Fruit fly (Drosophila melanogaster) whole organism, embryonic: ENCODE measurements around the gene ND-SGDH.

Source experiments
- Atf3 ChIP-seq: fragments of 200-800 bp; sonication (Bioruptor generic); optimal IDR thresholded peaks from 3 replicates; lab custom pipeline; 2016; ENCODE audit warnings: missing biosample characterization, missing genetic modification characterization
- Bgb ChIP-seq: fragments of 200-800 bp; sonication (Bioruptor generic); IDR thresholded peaks from 2 replicates; pipeline ENCODE4 v1.3.6; 2022; ENCODE audit warnings: missing biosample characterization, missing genetic modification characterization; ENCODE audit not compliant: partially characterized antibody
- CG10267 ChIP-seq: fragments of 200-800 bp; sonication (Bioruptor generic); optimal IDR thresholded peaks from 2 replicates; lab custom pipeline; 2018; ENCODE audit warnings: missing biosample characterization, mild to moderate bottlenecking, missing genetic modification characterization, moderate library complexity
- CG10431 ChIP-seq: fragments of 200-800 bp; sonication (Bioruptor generic); optimal IDR thresholded peaks from 3 replicates; lab custom pipeline; 2018; ENCODE audit warnings: missing biosample characterization, mild to moderate bottlenecking, missing genetic modification characterization
- CG11093 ChIP-seq: fragments of 200-800 bp; sonication (Bioruptor generic); IDR thresholded peaks from 3 replicates; pipeline ENCODE4 v1.3.6; 2022; ENCODE audit warnings: missing biosample characterization, missing genetic modification characterization
- CG12299 ChIP-seq: fragments of 200-800 bp; sonication (Bioruptor generic); optimal IDR thresholded peaks from 2 replicates; lab custom pipeline; 2018; ENCODE audit warnings: missing biosample characterization, mild to moderate bottlenecking, missing genetic modification characterization
- CG1233 ChIP-seq: fragments of 200-800 bp; sonication (Bioruptor generic); optimal IDR thresholded peaks from 4 replicates; lab custom pipeline; 2018; ENCODE audit warnings: missing biosample characterization, mild to moderate bottlenecking, missing genetic modification characterization
- CG16813 ChIP-seq: fragments of 200-800 bp; sonication (Bioruptor generic); IDR thresholded peaks from 3 replicates; pipeline ENCODE4 v1.3.6; 2022; ENCODE audit warnings: missing biosample characterization, missing genetic modification characterization; ENCODE audit not compliant: partially characterized antibody
- CG18011 ChIP-seq: fragments of 200-800 bp; sonication (Bioruptor generic); optimal IDR thresholded peaks from 2 replicates; lab custom pipeline; 2017; ENCODE audit warnings: missing biosample characterization, missing genetic modification characterization, mild to moderate bottlenecking, moderate library complexity, missing genotype
- CG2712 ChIP-seq: fragments of 200-800 bp; optimal IDR thresholded peaks from 3 replicates; lab custom pipeline; 2019; ENCODE audit warnings: missing biosample characterization, mild to moderate bottlenecking, missing genetic modification characterization, moderate library complexity
- CG32767 ChIP-seq: fragments of 200-800 bp; sonication (Bioruptor generic); IDR thresholded peaks from 2 replicates; pipeline ENCODE4 v1.3.6; 2022; ENCODE audit warnings: missing biosample characterization, missing genetic modification characterization
- CG3407 ChIP-seq: fragments of 200-800 bp; sonication (Bioruptor generic); optimal IDR thresholded peaks from 2 replicates; lab custom pipeline; 2018; ENCODE audit warnings: missing biosample characterization, mild to moderate bottlenecking, missing genetic modification characterization
- CG3995 ChIP-seq: fragments of 200-800 bp; sonication (Bioruptor generic); optimal IDR thresholded peaks from 3 replicates; lab custom pipeline; 2016; ENCODE audit warnings: missing biosample characterization, missing genetic modification characterization
- CG6813 ChIP-seq: fragments of 200-800 bp; sonication (Bioruptor generic); optimal IDR thresholded peaks from 2 replicates; lab custom pipeline; 2017; ENCODE audit warnings: missing biosample characterization, missing genetic modification characterization, mild to moderate bottlenecking, moderate library complexity, missing genetic modification reagents
- CG7556 ChIP-seq: fragments of 200-800 bp; sonication (Bioruptor generic); optimal IDR thresholded peaks from 2 replicates; lab custom pipeline; 2017; ENCODE audit warnings: missing biosample characterization, mild to moderate bottlenecking, missing genetic modification characterization
- CG7786 ChIP-seq: fragments of 200-800 bp; sonication (Bioruptor generic); optimal IDR thresholded peaks from 2 replicates; lab custom pipeline; 2016; ENCODE audit warnings: missing biosample characterization, missing genetic modification characterization
- Dll ChIP-seq: fragments of 200-800 bp; sonication (Bioruptor generic); IDR thresholded peaks from 4 replicates; pipeline ENCODE4 v1.3.6; 2022; ENCODE audit warnings: missing biosample characterization, missing genetic modification characterization; ENCODE audit not compliant: partially characterized antibody
- Dref ChIP-seq: fragments of 200-800 bp; sonication (Bioruptor generic); IDR thresholded peaks from 2 replicates; pipeline ENCODE4 v1.3.6; 2022; ENCODE audit warnings: missing biosample characterization, missing genetic modification characterization
- ERR ChIP-seq: fragments of 200-800 bp; sonication (Bioruptor generic); optimal IDR thresholded peaks from 2 replicates; lab custom pipeline; 2016; ENCODE audit warnings: missing biosample characterization, missing genetic modification characterization
- Hmx ChIP-seq: fragments of 200-800 bp; sonication (Bioruptor generic); optimal IDR thresholded peaks from 2 replicates; lab custom pipeline; 2016; ENCODE audit warnings: missing biosample characterization, missing genetic modification characterization
- Jarid2 ChIP-seq: fragments of 200-800 bp; sonication (Bioruptor generic); optimal IDR thresholded peaks from 3 replicates; lab custom pipeline; 2017; ENCODE audit warnings: mild to moderate bottlenecking, missing biosample characterization, missing genetic modification reagents, missing genetic modification characterization
- Nf-YB ChIP-seq: fragments of 200-800 bp; sonication (Bioruptor generic); optimal IDR thresholded peaks from 3 replicates; lab custom pipeline; 2019; ENCODE audit warnings: missing biosample characterization, mild to moderate bottlenecking, missing genetic modification characterization, moderate library complexity
- Opbp ChIP-seq: fragments of 200-800 bp; sonication (Bioruptor generic); IDR thresholded peaks from 3 replicates; pipeline ENCODE4 v1.3.6; 2022; ENCODE audit warnings: missing biosample characterization, missing genetic modification characterization; ENCODE audit not compliant: partially characterized antibody
- Rfx ChIP-seq: fragments of 200-800 bp; sonication (Bioruptor generic); IDR thresholded peaks from 2 replicates; pipeline ENCODE4 v1.3.6; 2022; ENCODE audit warnings: missing biosample characterization, missing genetic modification characterization
- Rx ChIP-seq: fragments of 200-800 bp; sonication (Bioruptor generic); IDR thresholded peaks from 2 replicates; pipeline ENCODE4 v1.3.6; 2022; ENCODE audit warnings: missing biosample characterization, missing genetic modification characterization
- Sin3A ChIP-seq: fragments of >200 bp; optimal IDR thresholded peaks from 2 replicates; lab custom pipeline; 2018
- al ChIP-seq: fragments of 200-800 bp; sonication (Bioruptor generic); IDR thresholded peaks from 2 replicates; pipeline ENCODE4 v1.3.6; 2022; ENCODE audit warnings: missing biosample characterization, missing genetic modification characterization
- ash1 ChIP-seq: fragments of 200-800 bp; sonication (Bioruptor generic); optimal IDR thresholded peaks from 2 replicates; lab custom pipeline; 2018; ENCODE audit warnings: missing biosample characterization, mild to moderate bottlenecking, missing genetic modification characterization
- bsh ChIP-seq, 2 experiments: fragments of 200-800 bp; sonication (Bioruptor generic); optimal IDR thresholded peaks; 2 replicates each; lab custom pipeline; 2017 to 2018; ENCODE audit warnings: mild to moderate bottlenecking in 2 of 2, missing biosample characterization in 2 of 2, missing genetic modification characterization in 2 of 2, moderate library complexity in 1 of 2
- cas ChIP-seq: fragments of 200-800 bp; sonication (Bioruptor generic); IDR thresholded peaks from 2 replicates; pipeline ENCODE4 v1.3.6; 2022; ENCODE audit warnings: missing biosample characterization, missing genetic modification characterization
- crp ChIP-seq, 2 experiments: fragments of 200-800 bp; sonication (Bioruptor generic); optimal IDR thresholded peaks; 2 replicates in 1 of 2; 3 replicates in 1 of 2; lab custom pipeline; 2017; ENCODE audit warnings: missing biosample characterization in 2 of 2, missing genetic modification characterization in 2 of 2, mild to moderate bottlenecking in 1 of 2, moderate library complexity in 1 of 2
- disco-r ChIP-seq: fragments of 200-800 bp; sonication (Bioruptor generic); optimal IDR thresholded peaks from 2 replicates; lab custom pipeline; 2016; ENCODE audit warnings: missing biosample characterization, missing genetic modification characterization
- fd96Cb ChIP-seq: fragments of 200-800 bp; sonication (Bioruptor generic); optimal IDR thresholded peaks from 2 replicates; lab custom pipeline; 2018; ENCODE audit warnings: missing biosample characterization, mild to moderate bottlenecking, missing genetic modification characterization, moderate library complexity
- hb ChIP-seq: fragments of 200-800 bp; sonication (Bioruptor generic); IDR thresholded peaks from 3 replicates; pipeline ENCODE4 v1.3.6; 2022; ENCODE audit warnings: missing biosample characterization, missing genetic modification characterization; ENCODE audit not compliant: partially characterized antibody
- jigr1 ChIP-seq: fragments of 200-800 bp; sonication (Bioruptor generic); IDR thresholded peaks from 3 replicates; pipeline ENCODE4 v1.3.6; 2022; ENCODE audit warnings: missing biosample characterization, missing genetic modification characterization
- jumu ChIP-seq: fragments of 200-800 bp; sonication (Bioruptor generic); optimal IDR thresholded peaks from 3 replicates; lab custom pipeline; 2016; ENCODE audit warnings: missing biosample characterization, missing genetic modification characterization
- lab ChIP-seq: fragments of 200-800 bp; sonication (Bioruptor generic); optimal IDR thresholded peaks from 3 replicates; lab custom pipeline; 2017; ENCODE audit warnings: missing biosample characterization, missing genetic modification characterization, mild to moderate bottlenecking, moderate library complexity, missing genetic modification reagents
- p53 ChIP-seq: fragments of 200-800 bp; sonication (Bioruptor generic); optimal IDR thresholded peaks from 2 replicates; lab custom pipeline; 2016; ENCODE audit warnings: missing biosample characterization, missing genetic modification characterization
- pum ChIP-seq: fragments of 200-800 bp; sonication (Bioruptor generic); optimal IDR thresholded peaks from 2 replicates; lab custom pipeline; 2016; ENCODE audit warnings: missing biosample characterization, missing genetic modification characterization
- sens-2 ChIP-seq: fragments of 200-800 bp; sonication (Bioruptor generic); IDR thresholded peaks from 2 replicates; pipeline ENCODE4 v1.3.6; 2022; ENCODE audit warnings: missing biosample characterization, missing genetic modification characterization
- shn ChIP-seq: fragments of 200-800 bp; sonication (Bioruptor generic); optimal IDR thresholded peaks from 3 replicates; lab custom pipeline; 2016; ENCODE audit warnings: missing biosample characterization, missing genetic modification characterization
- sisA ChIP-seq: fragments of 200-800 bp; sonication (Bioruptor generic); IDR thresholded peaks from 2 replicates; pipeline ENCODE4 v1.3.6; 2022; ENCODE audit warnings: missing biosample characterization, missing genetic modification characterization
- slou ChIP-seq: fragments of 200-800 bp; sonication (Bioruptor generic); optimal IDR thresholded peaks from 3 replicates; lab custom pipeline; 2016; ENCODE audit warnings: missing biosample characterization, missing genetic modification characterization
- sna ChIP-seq: fragments of 200-800 bp; sonication (Bioruptor generic); IDR thresholded peaks from 2 replicates; pipeline ENCODE4 v1.3.6; 2022; ENCODE audit warnings: missing biosample characterization, missing genetic modification characterization; ENCODE audit not compliant: partially characterized antibody
- tin ChIP-seq: fragments of 200-800 bp; sonication (Bioruptor generic); optimal IDR thresholded peaks from 3 replicates; lab custom pipeline; 2016; ENCODE audit warnings: missing biosample characterization, missing genetic modification characterization
- tll ChIP-seq, 2 experiments: fragments of 200-800 bp in 1 of 2; fragments of >200 bp in 1 of 2; sonication (Bioruptor generic) in 1 of 2; optimal IDR thresholded peaks; 2 replicates each; lab custom pipeline; 2017 to 2019; ENCODE audit warnings: missing biosample characterization in 2 of 2, missing genetic modification characterization in 2 of 2, mild to moderate bottlenecking in 1 of 2, moderate library complexity in 1 of 2
- ttk ChIP-seq: fragments of 200-800 bp; sonication (Bioruptor generic); IDR thresholded peaks from 2 replicates; pipeline ENCODE4 v2.1.2; 2022; ENCODE audit warnings: missing biosample characterization, missing genetic modification characterization
- twi ChIP-seq: fragments of 200-800 bp; optimal IDR thresholded peaks from 2 replicates; lab custom pipeline; 2019; ENCODE audit warnings: missing biosample characterization, mild to moderate bottlenecking, missing genetic modification characterization, moderate library complexity
- unc-4 ChIP-seq: fragments of 200-800 bp; sonication (Bioruptor generic); IDR thresholded peaks from 2 replicates; pipeline ENCODE4 v1.3.6; 2022; ENCODE audit warnings: missing biosample characterization, missing genetic modification characterization; ENCODE audit not compliant: partially characterized antibody

Gene ND-SGDH

dm6 chr3L:12131918-12132317, 6.5 kb downstream of the ND-SGDH start, which contains the start of gene DEF8 (continued):
- TF ChIP-seq CG1233 (peak; percentile 80), ttk (GFP tag; lab: Robert Waterston, UW) (peak; percentile 70), cas (GFP tag; lab: Robert Waterston, UW) (no peak), hb (GFP tag; lab: Robert Waterston, UW) (no peak), Rfx (GFP tag; lab: Robert Waterston, UW) (peak; percentile 88), unc-4 (GFP tag; lab: Robert Waterston, UW) (0 out of 2 replicates have a peak, but pooled peaks have one; percentile 12), ash1 (GFP tag; lab: Kevin White, UChicago) (peak; percentile 11), CG18011 (GFP tag; lab: Kevin White, UChicago) (peak; percentile 43), tll (GFP tag; optimal IDR thresholded peaks at IDR 0.05; lab: Kevin White, UChicago) (no peak), Dll (peak; percentile 49; the same call in 1 of the 4 replicates), jumu (GFP tag; lab: Kevin White, UChicago) (peak; percentile 18), Jarid2 (GFP tag; lab: Kevin White, UChicago) (peak; percentile 47), twi (peak; percentile 81), CG10431 (peak; percentile 42), lab (peak; percentile 90), Sin3A (peak; percentile 60), Bgb (GFP tag; lab: Robert Waterston, UW) (peak; percentile 53; the same call in 1 of the 2 replicates), tin (peak; percentile 85), Atf3 (GFP tag; lab: Kevin White, UChicago) (peak; percentile 46), al (GFP tag; lab: Robert Waterston, UW) (peak; percentile 65; the same call in 1 of the 2 replicates), pum (GFP tag; lab: Kevin White, UChicago) (no peak), slou (GFP tag; lab: Kevin White, UChicago) (no peak), CG16813 (peak; percentile 41; the same call in 1 of the 3 replicates), CG7786 (GFP tag; lab: Kevin White, UChicago) (peak; percentile 3), bsh (GFP tag; optimal IDR thresholded peaks at IDR 0.05; lab: Kevin White, UChicago) (peak in 1 of 2 experiments; percentile 93), ERR (GFP tag; lab: Kevin White, UChicago) (no peak), fd96Cb (peak; percentile 83), Rx (GFP tag; lab: Robert Waterston, UW) (peak; percentile 45), CG3407 (peak; percentile 38), CG10267 (tag; lab: Kevin White, UChicago) (peak; percentile 88), Opbp (GFP tag; lab: Robert Waterston, UW) (peak; percentile 17; the same call in 1 of the 3 replicates), crp (GFP tag; optimal IDR thresholded peaks at IDR 0.05; lab: Kevin White, UChicago) (peak in 1 of 2 experiments; percentile 40), Dref (GFP tag; lab: Robert Waterston, UW) (peak; percentile 55), CG6813 (GFP tag; lab: Kevin White, UChicago) (peak; percentile 73), Hmx (GFP tag; lab: Kevin White, UChicago) (no peak), CG3995 (no peak), Nf-YB (GFP tag; lab: Kevin White, UChicago) (peak; percentile 74), shn (GFP tag; lab: Kevin White, UChicago) (peak; percentile 26), jigr1 (no peak), sisA (GFP tag; lab: Robert Waterston, UW) (peak; percentile 78), CG32767 (GFP tag; lab: Robert Waterston, UW) (peak; percentile 82), CG12299 (tag; lab: Kevin White, UChicago) (peak; percentile 78), CG2712 (tag; lab: Kevin White, UChicago) (peak; percentile 92), CG7556 (GFP tag; lab: Kevin White, UChicago) (peak; percentile 80), sna (GFP tag; lab: Robert Waterston, UW) (no peak), p53 (GFP tag; lab: Kevin White, UChicago) (no peak), disco-r (GFP tag; lab: Kevin White, UChicago) (no peak), CG11093 (GFP tag; lab: Robert Waterston, UW) (peak; percentile 30; the same call in 1 of the 3 replicates), sens-2 (peak; percentile 76; the same call in 1 of the 2 replicates)
